Fruit fly (Drosophila melanogaster) whole organism, prepupa: Measurements from ENCODE around the gene Rab30.

ENCODE experiments used
- Blimp-1 ChIP-seq: fragments of 200-800 bp; sonication (Bioruptor generic); optimal IDR thresholded peaks from 3 replicates; lab custom pipeline; 2017; ENCODE audit warnings: missing biosample characterization, missing genetic modification characterization, mild to moderate bottlenecking, moderate library complexity, missing genetic modification reagents
- CG10631 ChIP-seq: fragments of 200-800 bp; sonication (Bioruptor generic); optimal IDR thresholded peaks from 2 replicates; lab custom pipeline; 2016; ENCODE audit warnings: missing biosample characterization, missing genetic modification characterization
- CG10669 ChIP-seq: fragments of 200-800 bp; sonication (Bioruptor generic); optimal IDR thresholded peaks from 3 replicates; lab custom pipeline; 2018; ENCODE audit warnings: missing biosample characterization, mild to moderate bottlenecking, missing genetic modification characterization, moderate library complexity
- CG11294 ChIP-seq: fragments of 200-800 bp; sonication (Bioruptor generic); IDR thresholded peaks from 2 replicates; pipeline ENCODE4 v1.3.6; 2022; ENCODE audit warnings: missing biosample characterization, missing genetic modification characterization
- CG15336 ChIP-seq: fragments of 200-800 bp; sonication (Bioruptor generic); IDR thresholded peaks from 2 replicates; pipeline ENCODE4 v1.3.6; 2022; ENCODE audit warnings: missing biosample characterization, missing genetic modification characterization
- CG1621 ChIP-seq: fragments of 200-800 bp; sonication (Bioruptor generic); optimal IDR thresholded peaks from 3 replicates; lab custom pipeline; 2018; ENCODE audit warnings: missing biosample characterization, mild to moderate bottlenecking, missing genetic modification characterization
- CG3032 ChIP-seq: fragments of 200-800 bp; optimal IDR thresholded peaks from 2 replicates; lab custom pipeline; 2019; ENCODE audit warnings: missing biosample characterization, mild to moderate bottlenecking, missing genetic modification characterization, moderate library complexity
- CG31627 ChIP-seq: fragments of 200-800 bp; sonication (Bioruptor generic); optimal IDR thresholded peaks from 3 replicates; lab custom pipeline; 2016; ENCODE audit warnings: missing biosample characterization, missing genetic modification characterization
- CG32006 ChIP-seq: fragments of 200-800 bp; sonication (Bioruptor generic); optimal IDR thresholded peaks from 3 replicates; lab custom pipeline; 2017; ENCODE audit warnings: missing biosample characterization, mild to moderate bottlenecking, missing genetic modification characterization
- CG34406 ChIP-seq: fragments of 200-800 bp; sonication (Bioruptor generic); optimal IDR thresholded peaks from 3 replicates; lab custom pipeline; 2016; ENCODE audit warnings: missing biosample characterization, missing genetic modification characterization
- CG3919 ChIP-seq: fragments of 200-800 bp; sonication (Bioruptor generic); optimal IDR thresholded peaks from 3 replicates; lab custom pipeline; 2016; ENCODE audit warnings: missing biosample characterization, missing genetic modification characterization
- CG6163 ChIP-seq: fragments of 200-800 bp; sonication (Bioruptor generic); IDR thresholded peaks from 3 replicates; pipeline ENCODE4 v1.3.6; 2022; ENCODE audit warnings: missing biosample characterization, missing genetic modification characterization
- CG6276 ChIP-seq: fragments of 200-800 bp; sonication (Bioruptor generic); optimal IDR thresholded peaks from 2 replicates; lab custom pipeline; 2017; ENCODE audit warnings: missing biosample characterization, mild to moderate bottlenecking, missing genetic modification characterization
- CG6808 ChIP-seq: fragments of 200-800 bp; sonication (Bioruptor generic); optimal IDR thresholded peaks from 3 replicates; lab custom pipeline; 2017; ENCODE audit warnings: missing biosample characterization, missing genetic modification characterization, mild to moderate bottlenecking, moderate library complexity, missing genetic modification reagents
- CG7368 ChIP-seq: fragments of 200-800 bp; sonication (Bioruptor generic); optimal IDR thresholded peaks from 3 replicates; lab custom pipeline; 2016; ENCODE audit warnings: missing biosample characterization, missing genetic modification characterization
- CG8119 ChIP-seq: fragments of 200-800 bp; sonication (Bioruptor generic); IDR thresholded peaks from 3 replicates; pipeline ENCODE4 v1.3.6; 2022; ENCODE audit warnings: missing biosample characterization, missing genetic modification characterization
- CG8319 ChIP-seq: fragments of 200-800 bp; sonication (Bioruptor generic); optimal IDR thresholded peaks from 3 replicates; lab custom pipeline; 2016; ENCODE audit warnings: missing biosample characterization, missing genetic modification characterization
- CG8632 ChIP-seq: fragments of 200-800 bp; sonication (Bioruptor generic); optimal IDR thresholded peaks from 3 replicates; lab custom pipeline; 2016; ENCODE audit warnings: missing biosample characterization, missing genetic modification characterization
- CG9139 ChIP-seq: fragments of 200-800 bp; sonication (Bioruptor generic); optimal IDR thresholded peaks from 3 replicates; lab custom pipeline; 2017; ENCODE audit warnings: missing biosample characterization, mild to moderate bottlenecking, missing genetic modification characterization
- Eip75B ChIP-seq: fragments of 200-800 bp; sonication (Bioruptor generic); optimal IDR thresholded peaks from 3 replicates; lab custom pipeline; 2016; ENCODE audit warnings: missing biosample characterization, missing genetic modification characterization
- Eip78C ChIP-seq: fragments of 200-800 bp; sonication (Bioruptor generic); peaks from one replicate; lab custom pipeline; 2016; ENCODE audit warnings: missing biosample characterization, missing genetic modification characterization
- Eip93F ChIP-seq: fragments of 200-800 bp; sonication (Bioruptor generic); optimal IDR thresholded peaks from 2 replicates; lab custom pipeline; 2016; ENCODE audit warnings: missing biosample characterization, mild to moderate bottlenecking, missing genetic modification characterization
- Hr38 ChIP-seq: sonication (Bioruptor generic); optimal IDR thresholded peaks from 2 replicates; lab custom pipeline; 2016; ENCODE audit warnings: missing biosample characterization, missing genetic modification characterization
- Hr39 ChIP-seq: fragments of 200-800 bp; sonication (Bioruptor generic); optimal IDR thresholded peaks from 2 replicates; lab custom pipeline; 2016; ENCODE audit warnings: missing biosample characterization, missing genetic modification characterization
- Hr4 ChIP-seq: fragments of 200-800 bp; sonication (Bioruptor generic); optimal IDR thresholded peaks from 3 replicates; lab custom pipeline; 2016; ENCODE audit warnings: missing biosample characterization, missing genetic modification characterization
- Lpt ChIP-seq: fragments of 200-800 bp; sonication (Bioruptor generic); optimal IDR thresholded peaks from 3 replicates; lab custom pipeline; 2016; ENCODE audit warnings: missing biosample characterization, missing genetic modification characterization
- Met ChIP-seq: fragments of 200-800 bp; sonication (Bioruptor generic); optimal IDR thresholded peaks from 3 replicates; lab custom pipeline; 2016; ENCODE audit warnings: missing biosample characterization, missing genetic modification characterization
- Smox ChIP-seq: fragments of 200-800 bp; sonication (Bioruptor generic); optimal IDR thresholded peaks from 3 replicates; lab custom pipeline; 2016; ENCODE audit warnings: missing biosample characterization, missing genetic modification characterization
- Sox102F ChIP-seq: fragments of 200-800 bp; sonication (Bioruptor generic); optimal IDR thresholded peaks from 2 replicates; lab custom pipeline; 2016; ENCODE audit warnings: missing biosample characterization, mild to moderate bottlenecking, missing genetic modification characterization
- Sox14 ChIP-seq: fragments of 200-800 bp; sonication (Bioruptor generic); optimal IDR thresholded peaks from 3 replicates; lab custom pipeline; 2016; ENCODE audit warnings: missing biosample characterization, missing genetic modification characterization
- Sox15 ChIP-seq: fragments of 200-800 bp; sonication (Bioruptor generic); optimal IDR thresholded peaks from 3 replicates; lab custom pipeline; 2016; ENCODE audit warnings: missing biosample characterization, missing genetic modification characterization
- achi ChIP-seq: fragments of 200-800 bp; sonication (Bioruptor generic); optimal IDR thresholded peaks from 3 replicates; lab custom pipeline; 2016; ENCODE audit warnings: missing biosample characterization, missing genetic modification characterization
- acj6 ChIP-seq: fragments of 200-800 bp; sonication (Bioruptor generic); optimal IDR thresholded peaks from 3 replicates; lab custom pipeline; 2016; ENCODE audit warnings: missing biosample characterization, missing genetic modification characterization
- cyc ChIP-seq: fragments of 200-800 bp; sonication (Bioruptor generic); optimal IDR thresholded peaks from 3 replicates; lab custom pipeline; 2016; ENCODE audit warnings: missing biosample characterization, missing genetic modification characterization
- dac ChIP-seq: fragments of 200-800 bp; sonication (Bioruptor generic); optimal IDR thresholded peaks from 2 replicates; lab custom pipeline; 2017; ENCODE audit warnings: missing biosample characterization, mild to moderate bottlenecking, missing genetic modification characterization
- dsx ChIP-seq: fragments of 200-800 bp; optimal IDR thresholded peaks from 3 replicates; lab custom pipeline; 2019; ENCODE audit warnings: missing biosample characterization, mild to moderate bottlenecking, missing genetic modification characterization, moderate library complexity; ENCODE audit not compliant: poor library complexity, severe bottlenecking
- fd59A ChIP-seq: fragments of 200-800 bp; sonication (Bioruptor generic); optimal IDR thresholded peaks from 2 replicates; lab custom pipeline; 2017; ENCODE audit warnings: missing biosample characterization, mild to moderate bottlenecking, missing genetic modification characterization, missing genetic modification reagents
- fkh ChIP-seq: fragments of 200-800 bp; sonication (Bioruptor generic); optimal IDR thresholded peaks from 3 replicates; lab custom pipeline; 2017; ENCODE audit warnings: missing biosample characterization, mild to moderate bottlenecking, missing genetic modification characterization, moderate library complexity
- lz ChIP-seq: fragments of 200-800 bp; sonication (Bioruptor generic); optimal IDR thresholded peaks from 3 replicates; lab custom pipeline; 2016; ENCODE audit warnings: missing biosample characterization, missing genetic modification characterization
- pdm3 ChIP-seq: fragments of 200-800 bp; sonication (Bioruptor generic); optimal IDR thresholded peaks from 3 replicates; lab custom pipeline; 2016; ENCODE audit warnings: missing biosample characterization, missing genetic modification characterization
- salr ChIP-seq, 2 experiments: fragments of 200-800 bp; sonication (Bioruptor generic); optimal IDR thresholded peaks; 3 replicates each; lab custom pipeline; 2016 to 2018; ENCODE audit warnings: missing biosample characterization in 2 of 2, missing genetic modification characterization in 2 of 2, mild to moderate bottlenecking in 1 of 2
- spab ChIP-seq: fragments of 200-800 bp; sonication (Bioruptor generic); optimal IDR thresholded peaks from 2 replicates; lab custom pipeline; 2017; ENCODE audit warnings: missing biosample characterization, mild to moderate bottlenecking, missing genetic modification characterization, missing genetic modification reagents
- ss ChIP-seq, 2 experiments: fragments of 200-800 bp; sonication (Bioruptor generic); optimal IDR thresholded peaks; 2 replicates in 1 of 2; 3 replicates in 1 of 2; lab custom pipeline; 2017 to 2018; ENCODE audit warnings: mild to moderate bottlenecking in 2 of 2, missing biosample characterization in 2 of 2, missing genetic modification characterization in 2 of 2, moderate library complexity in 1 of 2
- svp ChIP-seq: fragments of 200-800 bp; sonication (Bioruptor generic); peaks from one replicate; lab custom pipeline; 2016; ENCODE audit warnings: missing biosample characterization, missing genetic modification characterization
- topi ChIP-seq: fragments of 200-800 bp; sonication (Bioruptor generic); optimal IDR thresholded peaks from 3 replicates; lab custom pipeline; 2016; ENCODE audit warnings: missing biosample characterization, missing genetic modification characterization
- vri ChIP-seq: fragments of 200-800 bp; sonication (Bioruptor generic); optimal IDR thresholded peaks from 3 replicates; lab custom pipeline; 2016; ENCODE audit warnings: missing biosample characterization, mild to moderate bottlenecking, missing genetic modification characterization

Gene Rab30

dm6 chr2L:7026308-7026707, 6.1 kb downstream of the Rab30 start:
- TF ChIP-seq CG31627 (GFP tag; lab: Kevin White, UChicago) (no peak), pdm3 (GFP tag; lab: Kevin White, UChicago) (no peak), Hr39 (GFP tag; lab: Kevin White, UChicago) (no peak), acj6 (no peak), CG6808 (GFP tag; lab: Kevin White, UChicago) (no peak)

DNA sequence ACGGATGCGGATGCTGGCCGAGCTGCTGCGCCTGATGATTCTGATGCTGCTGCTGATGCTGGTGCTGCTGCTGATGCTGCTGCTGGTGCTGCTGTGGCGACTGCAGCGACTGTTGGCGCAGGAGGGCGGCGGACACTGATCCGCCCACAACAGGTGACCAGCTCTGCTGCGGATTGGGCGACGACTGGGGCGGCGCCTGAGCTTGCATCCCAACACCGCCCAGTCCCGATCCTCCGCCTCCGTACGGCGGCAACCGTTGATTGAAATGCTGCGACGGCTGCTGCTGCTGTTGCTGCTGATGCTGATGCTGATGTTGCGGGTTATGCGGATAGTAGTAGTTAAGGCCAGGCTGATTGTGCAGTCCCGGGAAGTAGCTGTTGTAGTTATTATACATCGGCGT, 7.2 kb downstream of the Rab30 start:
- TF ChIP-seq ss (GFP tag; optimal IDR thresholded peaks at IDR 0.05; lab: Kevin White, UChicago) (no peak), Sox15 (no peak), Sox102F (GFP tag; lab: Kevin White, UChicago) (no peak), dac (GFP tag; lab: Kevin White, UChicago) (no peak), dsx (no peak), CG6163 (GFP tag; lab: Robert Waterston, UW) (no peak), acj6 (no peak)
- TF ChIP-seq, all 60 proteins: peak for 0

- TF ChIP-seq achi (GFP tag; lab: Kevin White, UChicago) (peak; percentile 59), dsx (peak; percentile 50), dac (GFP tag; lab: Kevin White, UChicago) (peak; percentile 24), Blimp-1 (GFP tag; lab: Kevin White, UChicago) (no peak), Eip93F (GFP tag; lab: Kevin White, UChicago) (peak; percentile 77), CG8319 (GFP tag; lab: Kevin White, UChicago) (no peak), Lpt (GFP tag; lab: Kevin White, UChicago) (peak; percentile 44), CG3919 (GFP tag; lab: Kevin White, UChicago) (peak; percentile 77), spab (GFP tag; lab: Kevin White, UChicago) (no peak), Sox14 (GFP tag; lab: Kevin White, UChicago) (peak; percentile 88), svp (GFP tag; lab: Kevin White, UChicago) (peak; percentile 100), Smox (GFP tag; lab: Kevin White, UChicago) (peak; percentile 87), Eip78C (GFP tag; lab: Kevin White, UChicago) (peak; percentile 90), cyc (GFP tag; lab: Kevin White, UChicago) (peak; percentile 88), salr (GFP tag; optimal IDR thresholded peaks at IDR 0.05; lab: Kevin White, UChicago) (peak in 1 of 2 experiments; percentile 34), fkh (GFP tag; lab: Kevin White, UChicago) (peak; percentile 94), Sox15 (peak; percentile 59), acj6 (peak; percentile 72), Hr38 (GFP tag; lab: Kevin White, UChicago) (no peak), CG8632 (GFP tag; lab: Kevin White, UChicago) (peak; percentile 52), topi (GFP tag; lab: Kevin White, UChicago) (peak; percentile 88), CG9139 (no peak), Hr4 (peak; percentile 73), pdm3 (GFP tag; lab: Kevin White, UChicago) (peak; percentile 79), ss (GFP tag; optimal IDR thresholded peaks at IDR 0.05; lab: Kevin White, UChicago) (peak in 1 of 2 experiments; percentile 59), CG8119 (GFP tag; lab: Robert Waterston, UW) (peak; percentile 71), CG32006 (GFP tag; lab: Kevin White, UChicago) (peak; percentile 74), fd59A (GFP tag; lab: Kevin White, UChicago) (peak; percentile 30), CG3032 (tag; lab: Kevin White, UChicago) (no peak), Met (GFP tag; lab: Kevin White, UChicago) (peak; percentile 87), Eip75B (GFP tag; lab: Kevin White, UChicago) (peak; percentile 75), CG10669 (no peak), CG6163 (GFP tag; lab: Robert Waterston, UW) (peak; percentile 80), CG34406 (GFP tag; lab: Kevin White, UChicago) (peak; percentile 65), CG15336 (peak; percentile 65), CG10631 (peak; percentile 63), CG6276 (GFP tag; lab: Kevin White, UChicago) (no peak), CG1621 (tag; lab: Kevin White, UChicago) (peak; percentile 16), Hr39 (GFP tag; lab: Kevin White, UChicago) (peak; percentile 89), lz (GFP tag; lab: Kevin White, UChicago) (peak; percentile 91), vri (GFP tag; lab: Kevin White, UChicago) (peak; percentile 87), CG11294 (GFP tag; lab: Robert Waterston, UW) (no peak), CG7368 (GFP tag; lab: Kevin White, UChicago) (peak; percentile 13)
These were observed 8.7 kb downstream of the Rab30 start, which contains the start of gene Gart for dm6 chr2L:7023614-7024259. Gene Gart (minus strand): TSS chr2L:7023898.
